Worm (Caenorhabditis elegans) whole organism, L4 larva: ENCODE results near the gene atg-10.

ENCODE experiments used
- F37D6.2 ChIP-seq: sonication (generic microtip); optimal IDR thresholded peaks from 2 replicates; lab custom pipeline; 2016; ENCODE audit warnings: mild to moderate bottlenecking, missing genetic modification characterization, missing compliant biosample characterization
- F44E2.7 ChIP-seq: fragments of 200-800 bp; sonication (Bioruptor generic); IDR thresholded peaks from 2 replicates; pipeline ENCODE4 v2.1.2; 2022; ENCODE audit warnings: missing genetic modification characterization, missing compliant biosample characterization
- ZK337.2 ChIP-seq: fragments of 200-800 bp; sonication (Bioruptor generic); IDR thresholded peaks from 2 replicates; pipeline ENCODE4 v1.3.6; 2022; ENCODE audit warnings: missing genetic modification reagents, missing genetic modification characterization, missing compliant biosample characterization
- aha-1 ChIP-seq: fragments of 150-350 bp; peaks from one replicate; lab custom pipeline; 2014; ENCODE audit warnings: missing biosample characterization, missing genetic modification characterization
- arid-1 ChIP-seq: fragments of 200-800 bp; sonication (Bioruptor generic); conservative IDR thresholded peaks from 2 replicates; pipeline ENCODE4 v1.3.6; 2022; ENCODE audit warnings: missing genetic modification reagents, missing genetic modification characterization, missing compliant biosample characterization
- ceh-82 ChIP-seq: sonication (generic microtip); optimal IDR thresholded peaks from 2 replicates; lab custom pipeline; 2017; ENCODE audit warnings: missing biosample characterization, missing genetic modification characterization
- cey-2 ChIP-seq: sonication (generic microtip); optimal IDR thresholded peaks from 3 replicates; lab custom pipeline; 2017; ENCODE audit warnings: missing genetic modification characterization, mild to moderate bottlenecking, missing compliant biosample characterization, antibody characterized with exemption, borderline replicate concordance; ENCODE audit not compliant: insufficient read depth
- ctbp-1 ChIP-seq: fragments of 200-800 bp; sonication (Bioruptor generic); IDR thresholded peaks from 2 replicates; pipeline ENCODE4 v1.3.6; 2022; ENCODE audit warnings: missing genetic modification reagents, missing genetic modification characterization, missing compliant biosample characterization
- daf-16 ChIP-seq, 3 experiments: sonication (generic microtip); optimal IDR thresholded peaks; 2 replicates each; lab custom pipeline; 2016 to 2017; ENCODE audit warnings: missing genetic modification characterization in 3 of 3, missing genetic modification reagents in 3 of 3, mild to moderate bottlenecking in 2 of 3, missing compliant biosample characterization in 2 of 3, missing biosample characterization in 1 of 3, moderate library complexity in 1 of 3
- daf-19 ChIP-seq: fragments of 200-800 bp; sonication (Bioruptor generic); conservative IDR thresholded peaks from 2 replicates; pipeline ENCODE4 v1.3.6; 2022; ENCODE audit warnings: missing genetic modification characterization, missing compliant biosample characterization
- dve-1 ChIP-seq: sonication (generic microtip); optimal IDR thresholded peaks from 2 replicates; lab custom pipeline; 2017; ENCODE audit warnings: antibody characterized with exemption, mild to moderate bottlenecking, missing genetic modification characterization, missing compliant biosample characterization; ENCODE audit not compliant: insufficient read depth
- fkh-10 ChIP-seq: fragments of 150-350 bp; optimal IDR thresholded peaks from 2 replicates; lab custom pipeline; 2014; ENCODE audit warnings: missing biosample characterization, missing genetic modification reagents, missing genetic modification characterization
- hlh-11 ChIP-seq: fragments of 200-800 bp; sonication (Bioruptor generic); optimal IDR thresholded peaks from 2 replicates; lab custom pipeline; 2018; ENCODE audit warnings: mild to moderate bottlenecking, missing genetic modification characterization, missing compliant biosample characterization
- hlh-30 ChIP-seq: sonication (generic microtip); optimal IDR thresholded peaks from 2 replicates; lab custom pipeline; 2017; ENCODE audit warnings: antibody characterized with exemption, mild to moderate bottlenecking, missing genetic modification characterization, missing compliant biosample characterization; ENCODE audit not compliant: insufficient read depth
- lin-15B ChIP-seq: fragments of 150-350 bp; sonication (generic microtip); optimal IDR thresholded peaks from 3 replicates; lab custom pipeline; 2014; ENCODE audit warnings: missing biosample characterization, missing genetic modification characterization
- lin-38 ChIP-seq: fragments of 200-800 bp; sonication (Bioruptor generic); IDR thresholded peaks from 2 replicates; pipeline ENCODE4 v1.3.6; 2022; ENCODE audit warnings: missing genetic modification reagents, missing genetic modification characterization, missing compliant biosample characterization
- madf-9 ChIP-seq: fragments of 200-800 bp; sonication (Bioruptor generic); conservative IDR thresholded peaks from 2 replicates; pipeline ENCODE4 v1.3.6; 2022; ENCODE audit warnings: missing genetic modification reagents, missing genetic modification characterization, missing compliant biosample characterization
- mdl-1 ChIP-seq, 2 experiments: fragments of 150-350 bp in 1 of 2; sonication (generic microtip) in 1 of 2; optimal IDR thresholded peaks; 2 replicates each; lab custom pipeline; 2014 to 2017; ENCODE audit warnings: missing biosample characterization in 2 of 2, missing genetic modification characterization in 2 of 2
- mep-1 ChIP-seq: fragments of 150-350 bp; sonication (generic microtip); optimal IDR thresholded peaks from 3 replicates; lab custom pipeline; 2014; ENCODE audit warnings: missing biosample characterization, missing genetic modification characterization
- mes-2 ChIP-seq: sonication (generic microtip); optimal IDR thresholded peaks from 2 replicates; lab custom pipeline; 2016; ENCODE audit warnings: missing genotype, mild to moderate bottlenecking, missing genetic modification characterization, missing compliant biosample characterization; ENCODE audit not compliant: poor library complexity, severe bottlenecking
- mxl-2 ChIP-seq: fragments of 200-800 bp; sonication (Bioruptor generic); conservative IDR thresholded peaks from 2 replicates; pipeline ENCODE4 v1.3.6; 2022; ENCODE audit warnings: missing genetic modification reagents, missing genetic modification characterization, missing compliant biosample characterization
- nhr-28 ChIP-seq: fragments of 150-350 bp; optimal IDR thresholded peaks from 2 replicates; lab custom pipeline; 2014; ENCODE audit warnings: missing biosample characterization, missing genetic modification characterization
- pha-4 ChIP-seq, 2 experiments: fragments of 150-350 bp in 1 of 2; fragments of 200-800 bp in 1 of 2; sonication (Bioruptor generic) in 1 of 2; IDR thresholded peaks in 1 of 2; optimal IDR thresholded peaks in 1 of 2; 2 replicates each; pipeline versions ENCODE4 v1.3.6 to Lab custom; 2014 to 2022; ENCODE audit warnings: missing genetic modification characterization in 2 of 2, missing genetic modification reagents in 2 of 2, missing biosample characterization in 1 of 2, missing compliant biosample characterization in 1 of 2
- rbr-2 ChIP-seq: sonication (generic microtip); optimal IDR thresholded peaks from 2 replicates; lab custom pipeline; 2016; ENCODE audit warnings: missing genotype, missing genetic modification characterization, missing compliant biosample characterization
- sdz-12 ChIP-seq: fragments of 200-800 bp; sonication (Bioruptor generic); optimal IDR thresholded peaks from 2 replicates; lab custom pipeline; 2018; ENCODE audit warnings: mild to moderate bottlenecking, missing genetic modification characterization, missing compliant biosample characterization
- skn-1 ChIP-seq: fragments of 150-350 bp; optimal IDR thresholded peaks from 2 replicates; lab custom pipeline; 2014; ENCODE audit warnings: missing biosample characterization, missing genetic modification characterization
- spr-1 ChIP-seq: sonication (generic microtip); optimal IDR thresholded peaks from 2 replicates; lab custom pipeline; 2016; ENCODE audit warnings: mild to moderate bottlenecking, missing genetic modification characterization, missing compliant biosample characterization
- unc-130 ChIP-seq: sonication (generic microtip); optimal IDR thresholded peaks from 2 replicates; lab custom pipeline; 2016; ENCODE audit warnings: missing genetic modification reagents, missing genetic modification characterization, missing compliant biosample characterization
- unc-62 ChIP-seq, 3 experiments: fragments of 150-350 bp in 1 of 3; sonication (generic microtip); optimal IDR thresholded peaks in 2 of 3; peaks in 1 of 3; 1 replicate in 1 of 3; 2 replicates in 2 of 3; lab custom pipeline; 2014 to 2017; ENCODE audit warnings: missing biosample characterization in 3 of 3, missing genetic modification characterization in 3 of 3, missing genetic modification reagents in 3 of 3, missing genotype in 1 of 3

Gene atg-10

ce11 chrII:8641131-8641530 is 17.8 kb upstream of the atg-10 start, which contains the start of gene D2085.7:
Gene D2085.7, plus strand, starts transcription at chrII:8641381.
- TF ChIP-seq unc-130 (GFP tag; lab: Kevin White, UChicago) (no peak), lin-15B (tag; lab: Kevin White, UChicago) (no peak), hlh-11 (tag; lab: Kevin White, UChicago) (peak; percentile 14), dve-1 (tag; lab: Kevin White, UChicago) (peak; percentile 9), mes-2 (tag; lab: Kevin White, UChicago) (peak; percentile 10), lin-38 (no peak), nhr-28 (tag; lab: Kevin White, UChicago) (peak; percentile 3), daf-16 (GFP tag; optimal IDR thresholded peaks at IDR 0.05; lab: Kevin White, UChicago) (no peak), daf-16 (tag; optimal IDR thresholded peaks at IDR 0.05; lab: Kevin White, UChicago) (peak; percentile 19), spr-1 (tag; lab: Kevin White, UChicago) (no peak), cey-2 (no peak)

- TF ChIP-seq hlh-30 (tag; lab: Kevin White, UChicago): no peak
- TF ChIP-seq ZK337.2 (GFP tag; lab: Robert Waterston, UW): no peak
- TF ChIP-seq sdz-12 (GFP tag; lab: Kevin White, UChicago): no peak
- TF ChIP-seq arid-1: no peak
Observed at ce11 chrII:8642376-8642775, 16.6 kb upstream of the atg-10 start.

ce11 chrII:8643627-8644356 is 15.1 kb upstream of the atg-10 start:
- TF ChIP-seq fkh-10 (no peak), F44E2.7 (GFP tag; lab: Robert Waterston, UW) (no peak), F37D6.2 (tag; lab: Kevin White, UChicago) (no peak), aha-1 (tag; lab: Kevin White, UChicago) (peak; percentile 50), rbr-2 (no peak)

- TF ChIP-seq aha-1 (tag; lab: Kevin White, UChicago): peak; percentile 94
- TF ChIP-seq ceh-82: no peak
Observed at ce11 chrII:8646437-8646836, 12.5 kb upstream of the atg-10 start.

ce11 chrII:8648843-8649242 is 10.1 kb upstream of the atg-10 start:
- TF ChIP-seq mep-1 (tag; lab: Kevin White, UChicago) (no peak), daf-19 (GFP tag; lab: Robert Waterston, UW) (no peak), mxl-2 (GFP tag; lab: Robert Waterston, UW) (no peak), ctbp-1 (GFP tag; lab: Robert Waterston, UW) (no peak), sdz-12 (GFP tag; lab: Kevin White, UChicago) (no peak), skn-1 (tag; lab: Kevin White, UChicago) (no peak), dve-1 (tag; lab: Kevin White, UChicago) (no peak)

ce11 chrII:8650644-8651159 is 8.2 kb upstream of the atg-10 start, which contains the start of gene pyr-1:
Gene pyr-1, plus strand, starts transcription at chrII:8651109.
- TF ChIP-seq madf-9 (GFP tag; lab: Robert Waterston, UW) (no peak), pha-4 (GFP tag; IDR thresholded peaks at IDR 0.05; lab: Robert Waterston, UW) (no peak), pha-4 (tag; optimal IDR thresholded peaks at IDR 0.05; lab: Kevin White, UChicago) (no peak), dve-1 (tag; lab: Kevin White, UChicago) (peak; percentile 18), aha-1 (tag; lab: Kevin White, UChicago) (peak; percentile 4), daf-16 (GFP tag; optimal IDR thresholded peaks at IDR 0.05; lab: Kevin White, UChicago) (peak in 1 of 2 experiments; percentile 90), daf-16 (tag; optimal IDR thresholded peaks at IDR 0.05; lab: Kevin White, UChicago) (peak; percentile 93), hlh-30 (tag; lab: Kevin White, UChicago) (peak; percentile 72), mdl-1 (tag; optimal IDR thresholded peaks at IDR 0.05; lab: Kevin White, UChicago) (peak in 1 of 2 experiments; percentile 64), unc-62 (GFP tag; optimal IDR thresholded peaks at IDR 0.05 in 1 of 2; lab: Kevin White, UChicago) (peak in 1 of 2 experiments; percentile 55), unc-62 (tag; optimal IDR thresholded peaks at IDR 0.05; lab: Kevin White, UChicago) (no peak), mes-2 (tag; lab: Kevin White, UChicago) (peak; percentile 23), lin-15B (tag; lab: Kevin White, UChicago) (no peak), nhr-28 (tag; lab: Kevin White, UChicago) (peak; percentile 81)
